Fruit fly (Drosophila melanogaster) whole organism, embryonic: ENCODE results near the gene snk.

Source experiments
- CG10979 ChIP-seq: fragments of 200-800 bp; sonication (Bioruptor generic); optimal IDR thresholded peaks from 2 replicates; lab custom pipeline; 2018; ENCODE audit warnings: missing biosample characterization, mild to moderate bottlenecking, missing genetic modification characterization, moderate library complexity
- CG11247 ChIP-seq: fragments of 200-800 bp; sonication (Bioruptor generic); IDR thresholded peaks from 2 replicates; pipeline ENCODE4 v1.3.6; 2022; ENCODE audit warnings: missing biosample characterization, missing genetic modification characterization
- CG11398 ChIP-seq: fragments of 200-800 bp; sonication (Bioruptor generic); optimal IDR thresholded peaks from 2 replicates; lab custom pipeline; 2016; ENCODE audit warnings: missing biosample characterization, missing genetic modification characterization
- CG11504 ChIP-seq: fragments of 200-800 bp; sonication (Bioruptor generic); optimal IDR thresholded peaks from 3 replicates; lab custom pipeline; 2019; ENCODE audit warnings: missing biosample characterization, mild to moderate bottlenecking, missing genetic modification characterization, moderate library complexity
- CG1233 ChIP-seq: fragments of 200-800 bp; sonication (Bioruptor generic); optimal IDR thresholded peaks from 4 replicates; lab custom pipeline; 2018; ENCODE audit warnings: missing biosample characterization, mild to moderate bottlenecking, missing genetic modification characterization
- CG1832 ChIP-seq: fragments of 200-800 bp; sonication (Bioruptor generic); optimal IDR thresholded peaks from 2 replicates; lab custom pipeline; 2017; ENCODE audit warnings: missing biosample characterization, mild to moderate bottlenecking, missing genetic modification characterization, inconsistent platforms
- CG4730 ChIP-seq: fragments of 200-800 bp; sonication (Bioruptor generic); IDR thresholded peaks from 2 replicates; pipeline ENCODE4 v1.3.6; 2022; ENCODE audit warnings: missing biosample characterization, missing genetic modification characterization
- CG7271 ChIP-seq: fragments of 200-800 bp; sonication (Bioruptor generic); optimal IDR thresholded peaks from 2 replicates; lab custom pipeline; 2018; ENCODE audit warnings: missing biosample characterization, mild to moderate bottlenecking, missing genetic modification characterization, moderate library complexity
- CG7357 ChIP-seq: fragments of 200-800 bp; sonication (Bioruptor generic); IDR thresholded peaks from 3 replicates; pipeline ENCODE4 v1.3.6; 2022; ENCODE audit warnings: missing biosample characterization, missing genetic modification characterization
- CG7745 ChIP-seq: fragments of 200-800 bp; sonication (Bioruptor generic); optimal IDR thresholded peaks from 2 replicates; lab custom pipeline; 2018; ENCODE audit warnings: missing biosample characterization, mild to moderate bottlenecking, missing genetic modification characterization, moderate library complexity
- CG8359 ChIP-seq: fragments of 200-800 bp; sonication (Bioruptor generic); optimal IDR thresholded peaks from 2 replicates; lab custom pipeline; 2017; ENCODE audit warnings: missing biosample characterization, mild to moderate bottlenecking, missing genetic modification characterization, borderline replicate concordance
- CG8765 ChIP-seq: fragments of 200-800 bp; sonication (Bioruptor generic); IDR thresholded peaks from 2 replicates; pipeline ENCODE4 v1.3.6; 2022; ENCODE audit warnings: missing biosample characterization, missing genetic modification characterization
- CG9215 ChIP-seq: fragments of 200-800 bp; sonication (Bioruptor generic); IDR thresholded peaks from 2 replicates; pipeline ENCODE4 v1.3.6; 2022; ENCODE audit warnings: missing biosample characterization, missing genetic modification characterization
- CTCF ChIP-seq: fragments of 200-800 bp; sonication (Bioruptor generic); optimal IDR thresholded peaks from 2 replicates; lab custom pipeline; 2017; ENCODE audit warnings: missing biosample characterization, mild to moderate bottlenecking, missing genetic modification characterization, moderate library complexity
- Dref ChIP-seq: fragments of 200-800 bp; sonication (Bioruptor generic); IDR thresholded peaks from 2 replicates; pipeline ENCODE4 v1.3.6; 2022; ENCODE audit warnings: missing biosample characterization, missing genetic modification characterization
- Ets65A ChIP-seq: fragments of 200-800 bp; sonication (Bioruptor generic); peaks from one replicate; lab custom pipeline; 2016; ENCODE audit warnings: missing biosample characterization, missing genetic modification characterization
- Med ChIP-seq: fragments of 200-800 bp; sonication (Bioruptor generic); peaks from one replicate; lab custom pipeline; 2016; ENCODE audit warnings: missing biosample characterization, missing genetic modification characterization, mild to moderate bottlenecking, inconsistent platforms, moderate library complexity
- Nf-YB ChIP-seq: fragments of 200-800 bp; sonication (Bioruptor generic); optimal IDR thresholded peaks from 3 replicates; lab custom pipeline; 2019; ENCODE audit warnings: missing biosample characterization, mild to moderate bottlenecking, missing genetic modification characterization, moderate library complexity
- Nf-YC ChIP-seq: fragments of 200-800 bp; optimal IDR thresholded peaks from 3 replicates; lab custom pipeline; 2019; ENCODE audit warnings: missing biosample characterization, mild to moderate bottlenecking, missing genetic modification characterization, moderate library complexity
- Stat92E ChIP-seq, 3 experiments: fragments of >200 bp in 2 of 3; fragments of 200-800 bp in 1 of 3; sonication (Bioruptor generic) in 1 of 3; optimal IDR thresholded peaks; 2 replicates each; lab custom pipeline; 2017 to 2019; ENCODE audit warnings: missing biosample characterization in 3 of 3, missing genetic modification characterization in 3 of 3, mild to moderate bottlenecking in 1 of 3, moderate library complexity in 1 of 3
- Taf1 ChIP-seq: fragments of 200-800 bp; sonication (Bioruptor generic); IDR thresholded peaks from 2 replicates; pipeline ENCODE4 v1.3.6; 2022; ENCODE audit warnings: missing biosample characterization, missing genetic modification characterization
- Trl ChIP-seq, 3 experiments: fragments of >200 bp in 2 of 3; fragments of 200-800 bp in 1 of 3; sonication (Bioruptor generic) in 1 of 3; optimal IDR thresholded peaks; 2 replicates in 1 of 3; 3 replicates in 2 of 3; lab custom pipeline; 2016 to 2017; ENCODE audit warnings: missing biosample characterization in 1 of 3, missing genetic modification characterization in 1 of 3
- ap ChIP-seq: fragments of 200-800 bp; sonication (Bioruptor generic); IDR thresholded peaks from 2 replicates; pipeline ENCODE4 v1.3.6; 2022; ENCODE audit warnings: missing biosample characterization, missing genetic modification characterization
- bab2 ChIP-seq: fragments of 200-800 bp; sonication (Bioruptor generic); optimal IDR thresholded peaks from 2 replicates; lab custom pipeline; 2016; ENCODE audit warnings: missing biosample characterization, missing genetic modification characterization
- bbx ChIP-seq: fragments of 200-800 bp; sonication (Bioruptor generic); IDR thresholded peaks from 2 replicates; pipeline ENCODE4 v1.3.6; 2022; ENCODE audit warnings: missing biosample characterization, missing genetic modification characterization; ENCODE audit not compliant: partially characterized antibody
- bowl ChIP-seq: fragments of 200-800 bp; sonication (Bioruptor generic); IDR thresholded peaks from 2 replicates; pipeline ENCODE4 v1.3.6; 2022; ENCODE audit warnings: missing biosample characterization, missing genetic modification characterization
- cg ChIP-seq: fragments of 200-800 bp; sonication (Bioruptor generic); optimal IDR thresholded peaks from 3 replicates; lab custom pipeline; 2019; ENCODE audit warnings: missing biosample characterization, mild to moderate bottlenecking, missing genetic modification characterization, moderate library complexity
- crol ChIP-seq: fragments of 200-800 bp; sonication (Bioruptor generic); IDR thresholded peaks from 2 replicates; pipeline ENCODE4 v1.3.6; 2022; ENCODE audit warnings: missing biosample characterization, missing genetic modification characterization
- eve ChIP-seq, 2 experiments: fragments of >200 bp; optimal IDR thresholded peaks; 2 replicates each; lab custom pipeline; 2017; ENCODE audit warnings: missing biosample characterization in 2 of 2, missing genetic modification characterization in 2 of 2
- gcm ChIP-seq: fragments of 200-800 bp; sonication (Bioruptor generic); optimal IDR thresholded peaks from 2 replicates; lab custom pipeline; 2019; ENCODE audit warnings: missing biosample characterization, mild to moderate bottlenecking, missing genetic modification characterization, moderate library complexity
- kni ChIP-seq: fragments of 200-800 bp; sonication (Bioruptor generic); optimal IDR thresholded peaks from 3 replicates; lab custom pipeline; 2017; ENCODE audit warnings: mild to moderate bottlenecking, missing biosample characterization, missing genetic modification reagents, missing genetic modification characterization
- pros ChIP-seq: fragments of 200-800 bp; sonication (Bioruptor generic); optimal IDR thresholded peaks from 3 replicates; lab custom pipeline; 2019; ENCODE audit warnings: missing biosample characterization, mild to moderate bottlenecking, missing genetic modification characterization, moderate library complexity
- ranshi ChIP-seq: fragments of 200-800 bp; sonication (Bioruptor generic); IDR thresholded peaks from 2 replicates; pipeline ENCODE4 v1.3.6; 2022; ENCODE audit warnings: missing biosample characterization, missing genetic modification characterization
- row ChIP-seq: fragments of 200-800 bp; sonication (Bioruptor generic); IDR thresholded peaks from 3 replicates; pipeline ENCODE4 v1.3.6; 2022; ENCODE audit warnings: missing biosample characterization, missing genetic modification characterization
- sc ChIP-seq, 3 experiments: fragments of >200 bp in 2 of 3; fragments of 200-800 bp in 1 of 3; sonication (Bioruptor generic) in 1 of 3; optimal IDR thresholded peaks; 2 replicates in 2 of 3; 3 replicates in 1 of 3; lab custom pipeline; 2017; ENCODE audit warnings: mild to moderate bottlenecking in 1 of 3, missing biosample characterization in 1 of 3, missing genetic modification characterization in 1 of 3, missing genetic modification reagents in 1 of 3
- seq ChIP-seq: fragments of 200-800 bp; sonication (Bioruptor generic); IDR thresholded peaks from 2 replicates; pipeline ENCODE4 v1.3.6; 2022; ENCODE audit warnings: missing biosample characterization, missing genetic modification characterization
- sob ChIP-seq: fragments of 200-800 bp; sonication (Bioruptor generic); IDR thresholded peaks from 2 replicates; pipeline ENCODE4 v1.3.6; 2022; ENCODE audit warnings: missing biosample characterization, missing genetic modification characterization
- sqz ChIP-seq: fragments of 200-800 bp; sonication (Bioruptor generic); optimal IDR thresholded peaks from 3 replicates; lab custom pipeline; 2018; ENCODE audit warnings: missing biosample characterization, mild to moderate bottlenecking, missing genetic modification characterization
- tx ChIP-seq: fragments of 200-800 bp; sonication (Bioruptor generic); optimal IDR thresholded peaks from 2 replicates; lab custom pipeline; 2016; ENCODE audit warnings: missing biosample characterization, missing genetic modification characterization
- unc-4 ChIP-seq: fragments of 200-800 bp; sonication (Bioruptor generic); IDR thresholded peaks from 2 replicates; pipeline ENCODE4 v1.3.6; 2022; ENCODE audit warnings: missing biosample characterization, missing genetic modification characterization; ENCODE audit not compliant: partially characterized antibody
- z ChIP-seq: fragments of 200-800 bp; sonication (Bioruptor generic); IDR thresholded peaks from 3 replicates; pipeline ENCODE4 v1.3.6; 2022; ENCODE audit warnings: missing biosample characterization, missing genetic modification characterization

snk gene

dm6 chr3R:13078263-13078662, 35.7 kb upstream of the snk start (continued):
- TF ChIP-seq bbx (peak; percentile 22; the same call in 1 of the 2 replicates), bab2 (GFP tag; lab: Kevin White, UChicago) (peak; percentile 5), Trl (optimal IDR thresholded peaks at IDR 0.05; lab: Kevin White, UChicago) (no peak), Trl (GFP tag; optimal IDR thresholded peaks at IDR 0.05; lab: Kevin White, UChicago) (no peak)

- no peak for TF ChIP-seq CG7357 (GFP tag; lab: Robert Waterston, UW)
- TF ChIP-seq CG8359 (GFP tag; lab: Kevin White, UChicago): no peak
- no peak for TF ChIP-seq CG11504 (tag; lab: Kevin White, UChicago)
- TF ChIP-seq sc (optimal IDR thresholded peaks at IDR 0.05; lab: Kevin White, UChicago): no peak
- no peak for TF ChIP-seq sc (GFP tag; optimal IDR thresholded peaks at IDR 0.05; lab: Kevin White, UChicago)
- TF ChIP-seq tx: no peak
- no peak for TF ChIP-seq CG7745 (tag; lab: Kevin White, UChicago)
- TF ChIP-seq CG11398: no peak
- no peak for TF ChIP-seq CG9215
- no peak for TF ChIP-seq Dref (GFP tag; lab: Robert Waterston, UW)
- TF ChIP-seq Taf1: no peak
- TF ChIP-seq bowl (GFP tag; lab: Robert Waterston, UW): no peak
- TF ChIP-seq Ets65A (GFP tag; lab: Kevin White, UChicago): peak; percentile 73
- no peak for TF ChIP-seq ap (GFP tag; lab: Robert Waterston, UW)
- TF ChIP-seq CTCF (GFP tag; lab: Kevin White, UChicago): peak; percentile 89
- peak; percentile 95 for TF ChIP-seq CG10979
- no peak for TF ChIP-seq CG7271 (tag; lab: Kevin White, UChicago)
- no peak for TF ChIP-seq eve (GFP tag; optimal IDR thresholded peaks at IDR 0.05; lab: Kevin White, UChicago)
Observed at dm6 chr3R:13077262-13077661, 34.7 kb upstream of the snk start.

- TF ChIP-seq Dref (GFP tag; lab: Robert Waterston, UW) (0 out of 2 replicates have a peak, but pooled peaks have one; percentile 17), Nf-YB (GFP tag; lab: Kevin White, UChicago) (peak; percentile 52), CG1233 (GFP tag; lab: Kevin White, UChicago) (no peak), sqz (GFP tag; lab: Kevin White, UChicago) (peak; percentile 76), seq (GFP tag; lab: Robert Waterston, UW) (peak; percentile 72; the same call in 1 of the 2 replicates), cg (peak; percentile 25), gcm (GFP tag; lab: Kevin White, UChicago) (peak; percentile 25), CG8765 (GFP tag; lab: Robert Waterston, UW) (no peak), pros (GFP tag; lab: Kevin White, UChicago) (peak; percentile 69), z (GFP tag; lab: Robert Waterston, UW) (peak; percentile 88), sob (GFP tag; lab: Robert Waterston, UW) (0 out of 2 replicates have a peak, but pooled peaks have one; percentile 11), crol (GFP tag; lab: Robert Waterston, UW) (0 out of 2 replicates have a peak, but pooled peaks have one; percentile 29), Stat92E (GFP tag; optimal IDR thresholded peaks at IDR 0.05; lab: Kevin White, UChicago) (no peak), unc-4 (no peak), kni (GFP tag; lab: Kevin White, UChicago) (peak; percentile 8), Nf-YC (tag; lab: Kevin White, UChicago) (peak; percentile 62)
Observed at dm6 chr3R:13075728-13076127, 33.2 kb upstream of the snk start.

- peak in 1 of 2 experiments; percentile 5 for TF ChIP-seq Trl (optimal IDR thresholded peaks at IDR 0.05; lab: Kevin White, UChicago)
- no peak for TF ChIP-seq Trl (GFP tag; optimal IDR thresholded peaks at IDR 0.05; lab: Kevin White, UChicago)
- no peak for TF ChIP-seq ranshi (GFP tag; lab: Robert Waterston, UW)
- peak; percentile 59 for TF ChIP-seq Nf-YB (GFP tag; lab: Kevin White, UChicago)
- peak; percentile 6 for TF ChIP-seq Nf-YC (tag; lab: Kevin White, UChicago)
- peak; percentile 40 for TF ChIP-seq Med (GFP tag; lab: Kevin White, UChicago)
- TF ChIP-seq CG1832 (GFP tag; lab: Kevin White, UChicago): peak; percentile 63
- no peak for TF ChIP-seq CG11247 (GFP tag; lab: Robert Waterston, UW)
- TF ChIP-seq CG4730 (GFP tag; lab: Robert Waterston, UW): no peak
- TF ChIP-seq row (GFP tag; lab: Robert Waterston, UW): 0 out of 3 replicates have a peak, but pooled peaks have one; percentile 7
Observed at dm6 chr3R:13074588-13074987, 32.0 kb upstream of the snk start.
